Worm (Caenorhabditis elegans) whole organism, L1 larva: Measurements from ENCODE around the gene asna-1.

Experiments used
- C04F5.9 ChIP-seq: sonication (generic microtip); optimal IDR thresholded peaks from 2 replicates; lab custom pipeline; 2016; ENCODE audit warnings: missing genetic modification characterization, missing compliant biosample characterization
- C16A3.4 ChIP-seq: fragments of 150-350 bp; optimal IDR thresholded peaks from 2 replicates; lab custom pipeline; 2014; ENCODE audit warnings: missing biosample characterization, missing genetic modification characterization
- C34B4.2 ChIP-seq: sonication (generic microtip); optimal IDR thresholded peaks from 2 replicates; lab custom pipeline; 2017; ENCODE audit warnings: mild to moderate bottlenecking, missing genetic modification characterization, missing compliant biosample characterization
- F16B12.6 ChIP-seq: fragments of 150-350 bp; optimal IDR thresholded peaks from 2 replicates; lab custom pipeline; 2014; ENCODE audit warnings: missing biosample characterization, missing genetic modification characterization
- Y116A8C.19 ChIP-seq: sonication (generic microtip); optimal IDR thresholded peaks from 2 replicates; lab custom pipeline; 2016; ENCODE audit warnings: missing compliant biosample characterization, missing genetic modification characterization, borderline replicate concordance
- aha-1 ChIP-seq: fragments of 150-350 bp; optimal IDR thresholded peaks from 2 replicates; lab custom pipeline; 2014; ENCODE audit warnings: missing biosample characterization, missing genetic modification characterization
- aly-2 ChIP-seq: fragments of 150-350 bp; optimal IDR thresholded peaks from 2 replicates; lab custom pipeline; 2014; ENCODE audit warnings: missing biosample characterization, missing genetic modification characterization
- ama-1 ChIP-seq: fragments of 150-350 bp; optimal IDR thresholded peaks from 2 replicates; lab custom pipeline; 2014
- blmp-1 ChIP-seq: fragments of 150-350 bp; optimal IDR thresholded peaks from 2 replicates; lab custom pipeline; 2014; ENCODE audit warnings: missing biosample characterization, missing genetic modification characterization
- dpl-1 ChIP-seq, 3 experiments: fragments of 150-350 bp in 2 of 3; sonication (generic microtip) in 1 of 3; optimal IDR thresholded peaks; 2 replicates each; lab custom pipeline; 2014 to 2017; ENCODE audit warnings: missing biosample characterization in 3 of 3, missing genetic modification characterization in 3 of 3, missing genetic modification reagents in 3 of 3
- dsc-1 ChIP-seq: sonication (generic microtip); optimal IDR thresholded peaks from 2 replicates; lab custom pipeline; 2016; ENCODE audit warnings: mild to moderate bottlenecking, missing genetic modification characterization, missing compliant biosample characterization
- efl-1 ChIP-seq, 4 experiments: fragments of 150-350 bp; optimal IDR thresholded peaks in 3 of 4; peaks in 1 of 4; 1 replicate in 1 of 4; 2 replicates in 3 of 4; lab custom pipeline; 2014; ENCODE audit warnings: missing biosample characterization in 2 of 4, missing genetic modification characterization in 2 of 4, missing genetic modification reagents in 2 of 4
- efl-3 ChIP-seq: fragments of 200-800 bp; sonication (Bioruptor generic); optimal IDR thresholded peaks from 2 replicates; lab custom pipeline; 2018; ENCODE audit warnings: mild to moderate bottlenecking, missing genetic modification characterization, missing compliant biosample characterization
- egl-13 ChIP-seq: sonication (generic microtip); optimal IDR thresholded peaks from 2 replicates; lab custom pipeline; 2016; ENCODE audit warnings: missing genotype, missing genetic modification reagents, missing genetic modification characterization, missing compliant biosample characterization
- egl-27 ChIP-seq, 2 experiments: fragments of 150-350 bp in 1 of 2; sonication (generic microtip); optimal IDR thresholded peaks; 3 replicates each; lab custom pipeline; 2017 to 2018; ENCODE audit warnings: missing biosample characterization in 2 of 2, missing genetic modification characterization in 2 of 2, missing genetic modification reagents in 2 of 2
- fkh-10 ChIP-seq: sonication (generic microtip); optimal IDR thresholded peaks from 2 replicates; lab custom pipeline; 2017; ENCODE audit warnings: missing biosample characterization, missing genetic modification reagents, missing genetic modification characterization
- fos-1 ChIP-seq: fragments of 150-350 bp; optimal IDR thresholded peaks from 2 replicates; lab custom pipeline; 2014; ENCODE audit warnings: missing biosample characterization, missing genetic modification characterization
- hlh-4 ChIP-seq: sonication (generic microtip); optimal IDR thresholded peaks from 2 replicates; lab custom pipeline; 2016; ENCODE audit warnings: mild to moderate bottlenecking, missing genetic modification characterization, missing compliant biosample characterization
- hpl-2 ChIP-seq: fragments of 150-350 bp; optimal IDR thresholded peaks from 2 replicates; lab custom pipeline; 2014; ENCODE audit warnings: missing biosample characterization, missing genetic modification reagents, missing genetic modification characterization
- irx-1 ChIP-seq: sonication (generic microtip); optimal IDR thresholded peaks from 2 replicates; lab custom pipeline; 2016; ENCODE audit warnings: missing genetic modification characterization, missing compliant biosample characterization
- isw-1 ChIP-seq: fragments of 200-800 bp; sonication (Bioruptor generic); IDR thresholded peaks from 2 replicates; pipeline ENCODE4 v1.3.6; 2022; ENCODE audit warnings: missing genetic modification characterization, missing compliant biosample characterization
- jun-1 ChIP-seq: fragments of 150-350 bp; optimal IDR thresholded peaks from 2 replicates; lab custom pipeline; 2014; ENCODE audit warnings: missing biosample characterization, missing genetic modification reagents, missing genetic modification characterization
- lin-13 ChIP-seq: fragments of 150-350 bp; optimal IDR thresholded peaks from 2 replicates; lab custom pipeline; 2014; ENCODE audit warnings: missing biosample characterization, missing genetic modification reagents, missing genetic modification characterization
- lin-14 ChIP-seq: fragments of 200-800 bp; sonication (Bioruptor generic); optimal IDR thresholded peaks from 2 replicates; lab custom pipeline; 2018; ENCODE audit warnings: mild to moderate bottlenecking, missing genetic modification characterization, moderate library complexity, missing compliant biosample characterization
- lin-15B ChIP-seq: fragments of 150-350 bp; sonication (generic microtip); optimal IDR thresholded peaks from 3 replicates; lab custom pipeline; 2014; ENCODE audit warnings: missing biosample characterization, missing genetic modification characterization
- lin-35 ChIP-seq, 2 experiments: fragments of 150-350 bp; optimal IDR thresholded peaks; 2 replicates each; lab custom pipeline; 2014; ENCODE audit warnings: missing biosample characterization in 2 of 2, missing genetic modification characterization in 2 of 2, missing genetic modification reagents in 2 of 2
- lin-39 ChIP-seq: fragments of 150-350 bp; optimal IDR thresholded peaks from 2 replicates; lab custom pipeline; 2014; ENCODE audit warnings: missing biosample characterization, missing genetic modification reagents, missing genetic modification characterization
- lir-3 ChIP-seq: sonication (generic microtip); optimal IDR thresholded peaks from 2 replicates; lab custom pipeline; 2016; ENCODE audit warnings: mild to moderate bottlenecking, missing genetic modification characterization, moderate library complexity, missing compliant biosample characterization; ENCODE audit not compliant: poor library complexity
- lsy-2 ChIP-seq, 2 experiments: fragments of 150-350 bp; optimal IDR thresholded peaks; 2 replicates each; lab custom pipeline; 2014; ENCODE audit warnings: missing biosample characterization in 2 of 2, missing genetic modification characterization in 2 of 2
- mab-9 ChIP-seq: fragments of 200-800 bp; sonication (Bioruptor generic); IDR thresholded peaks from 2 replicates; pipeline ENCODE4 v1.3.6; 2022; ENCODE audit warnings: missing genetic modification reagents, missing genetic modification characterization, missing compliant biosample characterization
- mdl-1 ChIP-seq, 2 experiments: fragments of 150-350 bp; optimal IDR thresholded peaks; 2 replicates each; lab custom pipeline; 2014 to 2017; ENCODE audit warnings: missing biosample characterization in 2 of 2, missing genetic modification characterization in 2 of 2, inconsistent platforms in 1 of 2
- mep-1 ChIP-seq: fragments of 150-350 bp; optimal IDR thresholded peaks from 2 replicates; lab custom pipeline; 2014; ENCODE audit warnings: missing biosample characterization, missing genetic modification characterization
- nhr-11 ChIP-seq: fragments of 150-350 bp; optimal IDR thresholded peaks from 2 replicates; lab custom pipeline; 2014; ENCODE audit warnings: missing biosample characterization, missing genetic modification characterization
- nhr-12 ChIP-seq: sonication (generic microtip); optimal IDR thresholded peaks from 2 replicates; lab custom pipeline; 2017; ENCODE audit warnings: missing biosample characterization, missing genetic modification characterization
- nhr-19 ChIP-seq: fragments of 200-800 bp; sonication (Bioruptor generic); conservative IDR thresholded peaks from 2 replicates; pipeline ENCODE4 v1.3.6; 2022; ENCODE audit warnings: missing genetic modification characterization, missing compliant biosample characterization
- nhr-20 ChIP-seq: sonication (generic microtip); optimal IDR thresholded peaks from 2 replicates; lab custom pipeline; 2016; ENCODE audit warnings: mild to moderate bottlenecking, missing genetic modification characterization, missing compliant biosample characterization
- nhr-237 ChIP-seq: fragments of 150-350 bp; optimal IDR thresholded peaks from 2 replicates; lab custom pipeline; 2014; ENCODE audit warnings: missing biosample characterization, missing genetic modification characterization
- nhr-28 ChIP-seq: fragments of 150-350 bp; optimal IDR thresholded peaks from 2 replicates; lab custom pipeline; 2014; ENCODE audit warnings: missing biosample characterization, missing genetic modification characterization
- nhr-71 ChIP-seq: sonication (generic microtip); optimal IDR thresholded peaks from 2 replicates; lab custom pipeline; 2016; ENCODE audit warnings: mild to moderate bottlenecking, missing genetic modification characterization, moderate library complexity, missing compliant biosample characterization
- nhr-85 ChIP-seq: sonication (generic microtip); peaks from one replicate; lab custom pipeline; 2016; ENCODE audit warnings: missing genetic modification characterization, inconsistent platforms, missing compliant biosample characterization
- pqm-1 ChIP-seq: sonication (generic microtip); optimal IDR thresholded peaks from 3 replicates; lab custom pipeline; 2017; ENCODE audit warnings: missing biosample characterization, missing genetic modification characterization
- rnt-1 ChIP-seq: sonication (generic microtip); optimal IDR thresholded peaks from 2 replicates; lab custom pipeline; 2016; ENCODE audit warnings: mild to moderate bottlenecking, missing genetic modification characterization, moderate library complexity, missing compliant biosample characterization
- snpc-4 ChIP-seq: fragments of 150-350 bp; optimal IDR thresholded peaks from 2 replicates; lab custom pipeline; 2014; ENCODE audit warnings: missing biosample characterization, missing genetic modification characterization
- swsn-7 ChIP-seq: sonication (generic microtip); optimal IDR thresholded peaks from 2 replicates; lab custom pipeline; 2016; ENCODE audit warnings: missing genetic modification characterization, missing compliant biosample characterization
- tbx-2 ChIP-seq: sonication (generic microtip); optimal IDR thresholded peaks from 2 replicates; lab custom pipeline; 2016; ENCODE audit warnings: missing genetic modification characterization, missing compliant biosample characterization
- tlp-1 ChIP-seq: fragments of 150-350 bp; optimal IDR thresholded peaks from 2 replicates; lab custom pipeline; 2014; ENCODE audit warnings: missing biosample characterization, missing genetic modification characterization
- unc-86 ChIP-seq: sonication (generic microtip); optimal IDR thresholded peaks from 2 replicates; lab custom pipeline; 2016; ENCODE audit warnings: missing genetic modification characterization, missing compliant biosample characterization
- xbp-1 ChIP-seq: sonication (generic microtip); optimal IDR thresholded peaks from 2 replicates; lab custom pipeline; 2016; ENCODE audit warnings: missing genetic modification characterization, missing compliant biosample characterization
- zag-1 ChIP-seq: fragments of 150-350 bp; optimal IDR thresholded peaks from 2 replicates; lab custom pipeline; 2014; ENCODE audit warnings: missing biosample characterization, missing genetic modification characterization
- zip-4 ChIP-seq: fragments of 200-800 bp; sonication (Bioruptor generic); optimal IDR thresholded peaks from 2 replicates; lab custom pipeline; 2018; ENCODE audit warnings: mild to moderate bottlenecking, missing genetic modification characterization, moderate library complexity, missing compliant biosample characterization
- ztf-11 ChIP-seq, 2 experiments: sonication (generic microtip); optimal IDR thresholded peaks; 2 replicates each; lab custom pipeline; 2016 to 2017; ENCODE audit warnings: missing genetic modification characterization in 2 of 2, missing biosample characterization in 1 of 2, missing compliant biosample characterization in 1 of 2
- ztf-4 ChIP-seq: fragments of 150-350 bp; optimal IDR thresholded peaks from 2 replicates; lab custom pipeline; 2014; ENCODE audit warnings: missing biosample characterization, missing genetic modification characterization

Gene asna-1

ce11 chrIII:8873990-8874668 is 20.8 kb upstream of the asna-1 start:
- TF ChIP-seq egl-27 (tag; optimal IDR thresholded peaks at IDR 0.05; lab: Kevin White, UChicago) (peak in 1 of 2 experiments; percentile 35), blmp-1 (tag; lab: Kevin White, UChicago) (peak; percentile 42), fos-1 (tag; lab: Kevin White, UChicago) (peak; percentile 72), nhr-12 (tag; lab: Kevin White, UChicago) (no peak), lin-13 (GFP tag; lab: Kevin White, UChicago) (no peak), efl-1 (optimal IDR thresholded peaks at IDR 0.05; lab: Kevin White, UChicago) (peak; percentile 75 to 76), efl-1 (GFP tag; optimal IDR thresholded peaks at IDR 0.05 in 1 of 2; lab: Kevin White, UChicago) (peak; percentile 25 to 94), ztf-4 (peak; percentile 64), mab-9 (GFP tag; lab: Robert Waterston, UW) (peak; percentile 32; the same call in 1 of the 2 replicates), tlp-1 (no peak), isw-1 (GFP tag; lab: Robert Waterston, UW) (peak; percentile 62), nhr-28 (tag; lab: Kevin White, UChicago) (no peak), dpl-1 (GFP tag; optimal IDR thresholded peaks at IDR 0.05; lab: Kevin White, UChicago) (peak; percentile 43 to 53 (median 51)), lin-35 (GFP tag; optimal IDR thresholded peaks at IDR 0.05; lab: Kevin White, UChicago) (peak; percentile 44 to 75), nhr-20 (peak; percentile 79), xbp-1 (tag; lab: Kevin White, UChicago) (peak; percentile 66), hpl-2 (GFP tag; lab: Kevin White, UChicago) (no peak), hlh-4 (tag; lab: Kevin White, UChicago) (no peak), efl-3 (GFP tag; lab: Kevin White, UChicago) (no peak), mdl-1 (tag; optimal IDR thresholded peaks at IDR 0.05; lab: Kevin White, UChicago) (peak in 1 of 2 experiments; percentile 35), lin-39 (tag; lab: Kevin White, UChicago) (peak; percentile 70), snpc-4 (tag; lab: Kevin White, UChicago) (peak; percentile 25), F16B12.6 (tag; lab: Kevin White, UChicago) (peak; percentile 21), pqm-1 (no peak), C04F5.9 (tag; lab: Kevin White, UChicago) (peak; percentile 59), lir-3 (tag; lab: Kevin White, UChicago) (peak; percentile 65), Y116A8C.19 (tag; lab: Kevin White, UChicago) (no peak), aly-2 (peak; percentile 28), fkh-10 (GFP tag; lab: Kevin White, UChicago) (peak; percentile 70), dsc-1 (peak; percentile 68), jun-1 (tag; lab: Kevin White, UChicago) (peak; percentile 66), unc-86 (tag; lab: Kevin White, UChicago) (peak; percentile 88), rnt-1 (tag; lab: Kevin White, UChicago) (peak; percentile 82), C16A3.4 (peak; percentile 74), mep-1 (tag; lab: Kevin White, UChicago) (peak; percentile 57), egl-13 (tag; lab: Kevin White, UChicago) (peak; percentile 61), ama-1 (lab: Kevin White, UChicago) (peak; percentile 71), zip-4 (no peak), nhr-11 (peak; percentile 42), irx-1 (tag; lab: Kevin White, UChicago) (peak; percentile 54), zag-1 (tag; lab: Kevin White, UChicago) (peak; percentile 72), C34B4.2 (peak; percentile 59), lin-14 (peak; percentile 97), nhr-19 (GFP tag; lab: Robert Waterston, UW) (peak; percentile 78), aha-1 (tag; lab: Kevin White, UChicago) (no peak), ztf-11 (tag; optimal IDR thresholded peaks at IDR 0.05; lab: Kevin White, UChicago) (peak in 1 of 2 experiments; percentile 82), lin-15B (tag; lab: Kevin White, UChicago) (no peak), tbx-2 (tag; lab: Kevin White, UChicago) (peak; percentile 84), swsn-7 (tag; lab: Kevin White, UChicago) (peak; percentile 88), lsy-2 (tag; optimal IDR thresholded peaks at IDR 0.05; lab: Kevin White, UChicago) (peak; percentile 74 to 88), nhr-85 (peak; percentile 80), nhr-237 (tag; lab: Kevin White, UChicago) (no peak), nhr-71 (peak; percentile 92)
